Fruit fly (Drosophila melanogaster): ENCODE results near the gene Nrx-IV.

The Nrx-IV gene

dm6 chr3L:12113589-12113988 is 32.7 kb upstream of the Nrx-IV start:
- no peak for TF ChIP-seq CG6808 (GFP tag; optimal IDR thresholded peaks at IDR 0.05)
- TF ChIP-seq Sox14 (GFP tag; optimal IDR thresholded peaks at IDR 0.05): no peak
- TF ChIP-seq fkh (GFP tag; optimal IDR thresholded peaks at IDR 0.05): no peak
- no peak for TF ChIP-seq fd85E (GFP tag; optimal IDR thresholded peaks at IDR 0.05)
- 0 out of 3 replicates have a peak, but pooled peaks have one; percentile 40 for TF ChIP-seq CG6163 (GFP tag; IDR thresholded peaks at IDR 0.05)
- peak; percentile 75 for TF ChIP-seq Eip78C (GFP tag)
- TF ChIP-seq Gug (GFP tag; IDR thresholded peaks at IDR 0.05): no peak
- peak; percentile 59 for TF ChIP-seq Ets96B (tag; optimal IDR thresholded peaks at IDR 0.05)
- TF ChIP-seq CG34406 (GFP tag; optimal IDR thresholded peaks at IDR 0.05): no peak
- no peak for TF ChIP-seq svp (GFP tag)
- no peak for TF ChIP-seq CG11902 (GFP tag; optimal IDR thresholded peaks at IDR 0.05)
- peak; percentile 13 for TF ChIP-seq pdm3 (GFP tag; optimal IDR thresholded peaks at IDR 0.05)
- no peak for TF ChIP-seq Lpt (GFP tag; optimal IDR thresholded peaks at IDR 0.05)
- peak; percentile 3 for TF ChIP-seq CG6854 (GFP tag; optimal IDR thresholded peaks at IDR 0.05)
- TF ChIP-seq eg (GFP tag; IDR thresholded peaks at IDR 0.05): no peak
- peak; percentile 45 for TF ChIP-seq CG3032 (tag; optimal IDR thresholded peaks at IDR 0.05)

DNA sequence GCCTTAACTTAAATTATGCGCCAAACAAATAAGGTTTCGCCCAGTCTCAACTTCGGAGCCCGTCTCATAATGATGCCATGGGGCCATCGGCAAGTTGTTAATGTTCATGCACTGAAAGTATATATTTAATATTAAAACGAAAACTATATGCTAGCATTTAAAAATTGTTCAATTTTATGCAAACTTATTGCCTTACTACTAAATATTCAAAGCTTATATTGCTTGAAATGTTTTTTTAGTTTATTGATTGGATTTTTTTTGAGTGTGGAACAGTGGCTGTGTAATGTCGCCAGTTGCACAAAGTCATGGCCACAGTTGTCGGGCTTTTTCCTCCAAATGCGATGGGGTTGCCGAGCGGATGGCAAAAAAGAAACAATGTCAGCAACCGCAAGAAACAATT is 32.1 kb upstream of the Nrx-IV start:
- peak; percentile 80 for TF ChIP-seq achi (GFP tag; optimal IDR thresholded peaks at IDR 0.05)
- TF ChIP-seq Sox102F (GFP tag; optimal IDR thresholded peaks at IDR 0.05): peak; percentile 88
- peak; percentile 54 for TF ChIP-seq fd85E (GFP tag; optimal IDR thresholded peaks at IDR 0.05)
- peak; percentile 56 for TF ChIP-seq CG6854 (GFP tag; optimal IDR thresholded peaks at IDR 0.05)
- peak; percentile 91 for TF ChIP-seq eg (GFP tag; IDR thresholded peaks at IDR 0.05)
- peak; percentile 85 for TF ChIP-seq topi (GFP tag; optimal IDR thresholded peaks at IDR 0.05)
- TF ChIP-seq Blimp-1 (GFP tag; optimal IDR thresholded peaks at IDR 0.05): peak; percentile 52
- TF ChIP-seq CG11762 (GFP tag; optimal IDR thresholded peaks at IDR 0.05; ENCODE audit: insufficient read depth): peak; percentile 70
- TF ChIP-seq CG11294 (GFP tag; IDR thresholded peaks at IDR 0.05): peak; percentile 71
- peak; percentile 90 for TF ChIP-seq CG3919 (GFP tag; optimal IDR thresholded peaks at IDR 0.05)
- TF ChIP-seq Sox15 (GFP tag; optimal IDR thresholded peaks at IDR 0.05): peak; percentile 43
- peak; percentile 74 for TF ChIP-seq CG31627 (GFP tag; optimal IDR thresholded peaks at IDR 0.05)
- TF ChIP-seq cyc (GFP tag; optimal IDR thresholded peaks at IDR 0.05): peak; percentile 86
- TF ChIP-seq CG9139 (GFP tag; optimal IDR thresholded peaks at IDR 0.05): peak; percentile 71
- no peak for TF ChIP-seq CG6276 (GFP tag; optimal IDR thresholded peaks at IDR 0.05)
- peak; percentile 55 for TF ChIP-seq Eip93F (GFP tag; optimal IDR thresholded peaks at IDR 0.05)
- TF ChIP-seq Hr4 (GFP tag; optimal IDR thresholded peaks at IDR 0.05): peak; percentile 84
- peak; percentile 57 for TF ChIP-seq CG16779 (tag; optimal IDR thresholded peaks at IDR 0.05)
- TF ChIP-seq CG6792 (GFP tag; optimal IDR thresholded peaks at IDR 0.05): peak; percentile 87
- TF ChIP-seq OdsH (GFP tag; optimal IDR thresholded peaks at IDR 0.05): peak; percentile 81
- peak; percentile 78 for TF ChIP-seq net (GFP tag; optimal IDR thresholded peaks at IDR 0.05)
- peak; percentile 77 for TF ChIP-seq CG34406 (GFP tag; optimal IDR thresholded peaks at IDR 0.05)
- peak; percentile 72 for TF ChIP-seq CG11902 (GFP tag; optimal IDR thresholded peaks at IDR 0.05)
- peak; percentile 82 for TF ChIP-seq CG10631 (GFP tag; optimal IDR thresholded peaks at IDR 0.05)
- peak; percentile 89 for TF ChIP-seq esn (GFP tag; optimal IDR thresholded peaks at IDR 0.05)
- peak; percentile 68 for TF ChIP-seq spab (GFP tag; optimal IDR thresholded peaks at IDR 0.05)
- TF ChIP-seq Hr39 (GFP tag; optimal IDR thresholded peaks at IDR 0.05): peak; percentile 76
- TF ChIP-seq svp (GFP tag): peak; percentile 93
- TF ChIP-seq CG10669 (GFP tag; optimal IDR thresholded peaks at IDR 0.05): peak; percentile 88
- peak; percentile 73 for TF ChIP-seq CG8632 (GFP tag; optimal IDR thresholded peaks at IDR 0.05)
- peak; percentile 37 to 76 for TF ChIP-seq salr (GFP tag; optimal IDR thresholded peaks at IDR 0.05)
- peak; percentile 81 for TF ChIP-seq CG7368 (GFP tag; optimal IDR thresholded peaks at IDR 0.05)
- TF ChIP-seq CG6808 (GFP tag; optimal IDR thresholded peaks at IDR 0.05): peak; percentile 82
- peak; percentile 70 for TF ChIP-seq Ets21C (GFP tag; optimal IDR thresholded peaks at IDR 0.05)
- TF ChIP-seq dac (GFP tag; optimal IDR thresholded peaks at IDR 0.05): peak; percentile 60
- peak; percentile 79 for TF ChIP-seq lz (GFP tag; optimal IDR thresholded peaks at IDR 0.05)
- TF ChIP-seq fkh (GFP tag; optimal IDR thresholded peaks at IDR 0.05): no peak
- TF ChIP-seq Eip78C (GFP tag): peak; percentile 92
- TF ChIP-seq Gug (GFP tag; IDR thresholded peaks at IDR 0.05): peak; percentile 85
- peak; percentile 88 for TF ChIP-seq dsx (GFP tag; optimal IDR thresholded peaks at IDR 0.05; ENCODE audit: poor library complexity, severe bottlenecking)
- peak; percentile 94 for TF ChIP-seq CG6163 (GFP tag; IDR thresholded peaks at IDR 0.05)
- TF ChIP-seq Lpt (GFP tag; optimal IDR thresholded peaks at IDR 0.05): peak; percentile 71
- peak; percentile 80 for TF ChIP-seq Sox14 (GFP tag; optimal IDR thresholded peaks at IDR 0.05)
- peak; percentile 91 for TF ChIP-seq CG15336 (GFP tag; IDR thresholded peaks at IDR 0.05)
- peak; percentile 81 for TF ChIP-seq Smox (GFP tag; optimal IDR thresholded peaks at IDR 0.05)
